Fruit fly (Drosophila melanogaster): ENCODE measurements around the gene APC7.
A peak's percentile ranks its signal among the peaks of the same experiment; 100 is the strongest.

The APC7 gene

dm6 chrX:6549428-6550117 is 47.3 kb upstream of the APC7 start (continued):
- TF ChIP-seq CG17385 (GFP tag; optimal IDR thresholded peaks at IDR 0.05) (peak; percentile 94), Antp (GFP tag; optimal IDR thresholded peaks at IDR 0.05) (peak; percentile 95), sna (GFP tag; IDR thresholded peaks at IDR 0.05; ENCODE audit: partially characterized antibody) (no peak), CG11398 (GFP tag; optimal IDR thresholded peaks at IDR 0.05) (peak; percentile 94), Lpt (GFP tag; optimal IDR thresholded peaks at IDR 0.05) (no peak), insv (GFP tag; optimal IDR thresholded peaks at IDR 0.05) (peak; percentile 37 to 62), CG14050 (GFP tag; IDR thresholded peaks at IDR 0.05) (peak; percentile 92), seq (GFP tag; IDR thresholded peaks at IDR 0.05) (peak; percentile 96), sob (GFP tag; IDR thresholded peaks at IDR 0.05) (peak; percentile 97), ci (GFP tag; IDR thresholded peaks at IDR 0.05) (peak; percentile 98), maf-S (GFP tag; optimal IDR thresholded peaks at IDR 0.05) (peak; percentile 94), CG15269 (tag; optimal IDR thresholded peaks at IDR 0.05) (peak; percentile 94), lov (optimal IDR thresholded peaks at IDR 0.05) (no peak), lov (GFP tag; IDR thresholded peaks at IDR 0.05) (peak; percentile 95), Opbp (GFP tag; IDR thresholded peaks at IDR 0.05; ENCODE audit: partially characterized antibody) (no peak), CG6765 (GFP tag; optimal IDR thresholded peaks at IDR 0.05) (peak; percentile 91), CG10462 (GFP tag; optimal IDR thresholded peaks at IDR 0.05) (peak; percentile 90), ato (GFP tag; IDR thresholded peaks at IDR 0.05; ENCODE audit: partially characterized antibody) (no peak), CG17186 (GFP tag; optimal IDR thresholded peaks at IDR 0.05) (peak; percentile 77), croc (GFP tag; conservative IDR thresholded peaks at IDR 0.05) (peak; percentile 91), pnt (GFP tag; optimal IDR thresholded peaks at IDR 0.05) (peak; percentile 94), TFAM (GFP tag; optimal IDR thresholded peaks at IDR 0.05) (peak; percentile 74), Sox100B (GFP tag; optimal IDR thresholded peaks at IDR 0.05) (peak; percentile 90), Abd-B (GFP tag; optimal IDR thresholded peaks at IDR 0.05) (peak; percentile 90), CG2129 (GFP tag; IDR thresholded peaks at IDR 0.05; ENCODE audit: partially characterized antibody) (no peak), slp2 (GFP tag; optimal IDR thresholded peaks at IDR 0.05) (peak; percentile 93), CG12071 (GFP tag; optimal IDR thresholded peaks at IDR 0.05) (peak; percentile 96), CTCF (GFP tag; optimal IDR thresholded peaks at IDR 0.05) (no peak), CG9932 (GFP tag; IDR thresholded peaks at IDR 0.05) (peak; percentile 98), CG10565 (GFP tag; optimal IDR thresholded peaks at IDR 0.05) (peak; percentile 84), sc (optimal IDR thresholded peaks at IDR 0.05) (no peak), sc (GFP tag; optimal IDR thresholded peaks at IDR 0.05) (peak; percentile 87), ap (GFP tag; IDR thresholded peaks at IDR 0.05) (peak; percentile 92), Hr78 (GFP tag; optimal IDR thresholded peaks at IDR 0.05) (peak in 1 of 2 experiments; percentile 42), chm (GFP tag; IDR thresholded peaks at IDR 0.05) (peak; percentile 94), nom (GFP tag; optimal IDR thresholded peaks at IDR 0.05) (peak; percentile 89), CG18619 (GFP tag; optimal IDR thresholded peaks at IDR 0.05) (peak; percentile 92), chn (GFP tag; optimal IDR thresholded peaks at IDR 0.05) (peak; percentile 91), Nf-YC (tag; optimal IDR thresholded peaks at IDR 0.05) (peak; percentile 84), Doc3 (GFP tag; IDR thresholded peaks at IDR 0.05; ENCODE audit: partially characterized antibody) (no peak), CG4328 (GFP tag; optimal IDR thresholded peaks at IDR 0.05) (peak; percentile 91), B-H2 (GFP tag; optimal IDR thresholded peaks at IDR 0.05) (peak; percentile 95), Gug (GFP tag; IDR thresholded peaks at IDR 0.05) (peak; percentile 97), ab (GFP tag; optimal IDR thresholded peaks at IDR 0.05) (peak; percentile 85), sr (GFP tag; IDR thresholded peaks at IDR 0.05) (peak; percentile 70; the same call in 1 of the 3 replicates), CG13424 (tag; optimal IDR thresholded peaks at IDR 0.05) (peak; percentile 93), Trl (optimal IDR thresholded peaks at IDR 0.05) (no peak), Trl (GFP tag; optimal IDR thresholded peaks at IDR 0.05) (peak; percentile 95), CG7839 (tag; optimal IDR thresholded peaks at IDR 0.05) (peak; percentile 96), Myb (GFP tag; optimal IDR thresholded peaks at IDR 0.05) (peak; percentile 87), Hmr (GFP tag; optimal IDR thresholded peaks at IDR 0.05) (peak; percentile 94)

Data from whole organism, embryonic.